Worm (Caenorhabditis elegans): ENCODE measurements around the gene pcp-3.
"Not testable (repeated sequence)": the region's sequence is repeated elsewhere in the genome, so short reads cannot be mapped to it uniquely, and the experiment has no call there.

Gene pcp-3

DNA sequence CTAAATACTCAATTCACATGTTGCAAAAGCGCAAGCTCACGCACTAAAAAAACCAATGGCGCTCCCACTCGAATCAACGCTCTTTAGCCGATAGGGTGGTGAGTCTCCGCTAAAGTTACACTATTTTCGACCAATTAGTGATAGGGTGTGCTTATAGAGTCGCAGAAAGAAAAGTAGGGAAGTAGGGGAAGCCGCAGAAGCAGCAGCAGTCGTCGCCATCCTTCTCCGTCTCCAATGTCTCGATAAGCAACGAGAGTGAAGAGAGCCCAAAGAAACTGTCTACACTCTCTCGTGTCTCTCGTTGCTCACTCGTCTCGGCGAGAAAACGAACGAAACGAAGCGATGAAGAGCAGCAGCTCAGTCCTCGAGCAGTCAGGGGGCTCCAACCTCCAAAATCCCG, 37.9 kb upstream of the pcp-3 start (continued):
- no peak for TF ChIP-seq daf-8 (GFP tag; IDR thresholded peaks at IDR 0.05)
- peak; percentile 52 for TF ChIP-seq ctbp-1 (GFP tag; IDR thresholded peaks at IDR 0.05)
- no peak for TF ChIP-seq ama-1 (optimal IDR thresholded peaks at IDR 0.05)

DNA sequence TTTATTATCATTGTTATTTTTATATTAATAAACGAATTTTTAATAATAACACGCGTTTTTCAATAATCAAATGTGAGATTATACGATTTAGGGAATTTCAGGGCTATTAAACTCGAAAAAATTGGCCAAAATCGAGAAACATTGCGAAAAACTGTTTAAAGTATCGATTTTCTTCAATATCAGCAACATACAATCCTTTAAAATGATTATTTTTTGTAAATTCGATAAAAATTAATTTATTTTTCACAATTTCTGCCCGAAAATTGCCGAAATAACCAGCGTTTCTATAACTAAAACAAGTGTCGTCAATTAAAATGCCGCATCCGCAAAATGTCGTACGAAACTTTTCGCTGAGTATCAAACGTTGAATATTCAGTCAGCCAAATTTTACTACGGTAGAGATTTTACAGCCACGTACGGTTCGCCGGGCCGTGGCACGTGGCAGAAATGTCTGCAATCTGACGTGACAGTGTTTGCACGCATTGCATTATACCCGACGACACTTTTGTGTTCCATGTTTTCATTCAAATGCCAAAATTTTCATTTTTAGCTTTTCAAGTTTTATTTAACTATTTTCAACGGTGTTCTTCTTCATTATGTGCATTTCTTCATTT, 37.3 kb upstream of the pcp-3 start:
- TF ChIP-seq nhr-42 (GFP tag; IDR thresholded peaks at IDR 0.05) (peak; percentile 98), dmd-6 (GFP tag; IDR thresholded peaks at IDR 0.05) (peak; percentile 98), dmd-9 (GFP tag; IDR thresholded peaks at IDR 0.05) (peak; percentile 96), saeg-2 (GFP tag; IDR thresholded peaks at IDR 0.05) (peak; percentile 96), T26A8.4 (GFP tag; IDR thresholded peaks at IDR 0.05) (peak; percentile 98), hmg-1.1 (GFP tag; IDR thresholded peaks at IDR 0.05) (peak; percentile 79), daf-19 (GFP tag; conservative IDR thresholded peaks at IDR 0.05) (peak; percentile 94), lin-38 (GFP tag; IDR thresholded peaks at IDR 0.05) (peak; percentile 97), madf-5 (GFP tag; IDR thresholded peaks at IDR 0.05) (peak; percentile 87 to 98; a peak in 3 of 4 replicates), mdt-29 (GFP tag; IDR thresholded peaks at IDR 0.05) (peak; percentile 97), snpc-1.2 (GFP tag; IDR thresholded peaks at IDR 0.05) (peak; percentile 99), dmd-8 (GFP tag; IDR thresholded peaks at IDR 0.05) (peak; percentile 86), lsy-2 (tag; optimal IDR thresholded peaks at IDR 0.05) (peak in 1 of 2 experiments; percentile 33), Y105C5A.15 (GFP tag; IDR thresholded peaks at IDR 0.05) (0 out of 2 replicates have a peak, but pooled peaks have one; percentile 72), ceh-44 (GFP tag; IDR thresholded peaks at IDR 0.05) (peak; percentile 97), dve-1 (tag; optimal IDR thresholded peaks at IDR 0.05; ENCODE audit: insufficient read depth) (peak; percentile 31), ctbp-1 (GFP tag; IDR thresholded peaks at IDR 0.05) (peak; percentile 84), zfp-3 (GFP tag; conservative IDR thresholded peaks at IDR 0.05) (peak; percentile 98), aha-1 (tag) (peak; percentile 9), F49E8.2 (tag; optimal IDR thresholded peaks at IDR 0.05; ENCODE audit: borderline replicate concordance) (peak; percentile 93), unc-130 (GFP tag; optimal IDR thresholded peaks at IDR 0.05) (peak; percentile 66), mes-2 (tag; optimal IDR thresholded peaks at IDR 0.05; ENCODE audit: poor library complexity, severe bottlenecking) (peak; percentile 81), tag-97 (GFP tag; IDR thresholded peaks at IDR 0.05) (peak; percentile 89; the same call in 1 of the 2 replicates), vab-7 (GFP tag; IDR thresholded peaks at IDR 0.05) (peak; percentile 89), Y48G9A.11 (GFP tag; IDR thresholded peaks at IDR 0.05) (peak; percentile 99), zip-11 (GFP tag; IDR thresholded peaks at IDR 0.05) (0 out of 2 replicates have a peak, but pooled peaks have one; percentile 56), ceh-20 (GFP tag; IDR thresholded peaks at IDR 0.05) (peak; percentile 95), F44E2.7 (GFP tag; IDR thresholded peaks at IDR 0.05) (peak; percentile 83), nhr-48 (tag; optimal IDR thresholded peaks at IDR 0.05) (peak; percentile 11), spr-1 (tag; optimal IDR thresholded peaks at IDR 0.05) (peak; percentile 29), pha-4 (GFP tag; IDR thresholded peaks at IDR 0.05) (peak; percentile 93), lin-29 (GFP tag; IDR thresholded peaks at IDR 0.05) (peak; percentile 97), lim-7 (GFP tag; IDR thresholded peaks at IDR 0.05) (0 out of 2 replicates have a peak, but pooled peaks have one; percentile 45), nhr-41 (GFP tag; IDR thresholded peaks at IDR 0.05) (peak; percentile 71; the same call in 1 of the 2 replicates), php-3 (GFP tag; IDR thresholded peaks at IDR 0.05) (peak; percentile 95), ZK337.2 (GFP tag; IDR thresholded peaks at IDR 0.05) (peak; percentile 96), duxl-1 (tag; optimal IDR thresholded peaks at IDR 0.05; ENCODE audit: poor library complexity) (peak; percentile 56), madf-9 (GFP tag; conservative IDR thresholded peaks at IDR 0.05) (peak; percentile 95), lin-1 (GFP tag; IDR thresholded peaks at IDR 0.05) (peak; percentile 95), D1046.2 (GFP tag; IDR thresholded peaks at IDR 0.05) (peak; percentile 96), mxl-2 (GFP tag; conservative IDR thresholded peaks at IDR 0.05) (peak; percentile 89), nhr-102 (tag; optimal IDR thresholded peaks at IDR 0.05) (peak; percentile 80), T20F7.1 (GFP tag; optimal IDR thresholded peaks at IDR 0.05) (peak; percentile 76), arid-1 (GFP tag; conservative IDR thresholded peaks at IDR 0.05) (peak; percentile 97)
- not testable (repeated sequence) for TF ChIP-seq pha-4 (tag; optimal IDR thresholded peaks at IDR 0.05)

Measured in whole organism, L4 larva.